Fruit fly (Drosophila melanogaster): ENCODE results near the gene RpL13.

Gene RpL13

DNA sequence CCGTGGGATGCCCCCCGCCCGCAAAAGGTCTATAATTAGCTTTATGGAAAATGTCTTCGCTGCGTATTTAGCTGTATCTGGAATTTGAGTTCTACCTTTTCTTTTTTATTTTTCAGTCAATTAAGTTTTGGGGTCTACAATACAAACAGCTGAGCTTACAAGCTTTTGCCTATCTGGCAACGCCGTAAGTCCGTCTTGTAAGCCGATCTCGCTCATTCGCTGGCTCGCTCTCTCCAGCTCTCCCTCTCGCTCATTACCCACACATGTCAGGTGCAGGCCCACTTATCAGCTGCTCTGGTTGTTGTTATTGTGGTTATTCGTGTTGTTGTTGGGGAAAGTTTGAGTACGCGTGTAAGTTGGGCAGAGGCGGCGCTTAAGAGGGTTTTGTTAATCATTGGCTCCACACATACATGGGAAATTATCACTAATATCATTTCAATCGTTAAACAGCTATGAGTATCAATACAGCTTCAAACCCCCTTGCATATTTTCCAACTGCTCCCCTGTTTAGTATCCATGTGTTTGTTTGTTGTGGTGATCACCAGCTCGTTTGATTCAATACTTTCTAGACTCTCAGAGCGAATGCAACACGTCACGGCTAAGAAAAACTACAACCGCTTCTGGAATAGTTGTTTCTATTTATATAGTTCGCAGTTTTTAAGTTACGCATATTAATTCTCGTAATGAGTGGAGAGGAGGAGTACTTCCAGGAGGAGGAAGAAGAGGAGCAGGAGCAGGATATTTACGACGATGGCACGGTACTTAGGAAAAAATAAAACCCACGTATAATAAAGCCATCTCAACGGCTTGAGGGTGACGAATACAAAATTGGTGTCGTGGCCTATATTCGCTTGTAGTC lies 42.9 kb downstream of the RpL13 start:
- peak; percentile 99 for TF ChIP-seq CG7101 (tag; optimal IDR thresholded peaks at IDR 0.05)
- TF ChIP-seq CG12768 (GFP tag; optimal IDR thresholded peaks at IDR 0.05): peak; percentile 99
- peak; percentile 99 for TF ChIP-seq CG5204 (GFP tag; optimal IDR thresholded peaks at IDR 0.05)
- TF ChIP-seq kay (GFP tag; ENCODE audit: borderline replicate concordance): peak; percentile 97
- TF ChIP-seq tj (GFP tag; optimal IDR thresholded peaks at IDR 0.05): peak; percentile 80
- TF ChIP-seq bab1 (GFP tag; optimal IDR thresholded peaks at IDR 0.05): peak; percentile 99
- TF ChIP-seq Hr96 (GFP tag; optimal IDR thresholded peaks at IDR 0.05): peak; percentile 99
- TF ChIP-seq Clk (GFP tag; optimal IDR thresholded peaks at IDR 0.05): peak; percentile 98
- peak; percentile 94 for TF ChIP-seq pad (GFP tag; optimal IDR thresholded peaks at IDR 0.05)
- TF ChIP-seq CG1620 (GFP tag; optimal IDR thresholded peaks at IDR 0.05): peak; percentile 98
- no peak for TF ChIP-seq cnc (optimal IDR thresholded peaks at IDR 0.05)
- peak; percentile 98 for TF ChIP-seq Mnt (GFP tag; optimal IDR thresholded peaks at IDR 0.05)
- TF ChIP-seq CG11617 (GFP tag; optimal IDR thresholded peaks at IDR 0.05): peak; percentile 97
- peak; percentile 91 for TF ChIP-seq ovo (GFP tag; optimal IDR thresholded peaks at IDR 0.05)
- peak; percentile 99 for TF ChIP-seq CG33017 (tag; optimal IDR thresholded peaks at IDR 0.05)
- peak; percentile 99 for TF ChIP-seq CG7045 (GFP tag; optimal IDR thresholded peaks at IDR 0.05)
- peak; percentile 98 for TF ChIP-seq Crg-1 (GFP tag; optimal IDR thresholded peaks at IDR 0.05)
- TF ChIP-seq CG14711 (tag; optimal IDR thresholded peaks at IDR 0.05): peak; percentile 96
- TF ChIP-seq toe (GFP tag; optimal IDR thresholded peaks at IDR 0.05): peak; percentile 99
- TF ChIP-seq cic (GFP tag; optimal IDR thresholded peaks at IDR 0.05): peak; percentile 97

DNA sequence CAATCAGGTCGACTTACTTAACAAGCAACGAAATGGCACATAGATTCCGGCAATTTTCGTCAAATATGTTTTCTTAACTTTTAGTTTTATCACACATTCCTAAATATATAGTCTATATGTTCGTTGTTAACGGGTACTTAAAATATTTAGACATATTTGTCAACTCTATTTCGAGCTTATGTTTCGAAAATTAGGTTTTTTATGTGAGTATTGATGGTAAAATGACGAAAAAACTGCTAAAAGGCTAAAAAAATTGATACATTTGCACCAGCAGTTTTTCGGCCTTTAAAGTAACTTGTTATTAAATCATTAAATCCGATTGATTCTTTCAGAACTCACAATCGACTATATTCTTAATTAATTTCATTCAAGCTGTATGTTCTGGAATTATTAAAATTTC lies 50.2 kb downstream of the RpL13 start, which contains the start of gene CG13131:
Gene CG13131 (minus strand): TSS at position 101 of the 400 bp plus-strand sequence.
- TF ChIP-seq CG7101 (tag; optimal IDR thresholded peaks at IDR 0.05): no peak
- no peak for TF ChIP-seq Crg-1 (GFP tag; optimal IDR thresholded peaks at IDR 0.05)
- no peak for TF ChIP-seq CG1620 (GFP tag; optimal IDR thresholded peaks at IDR 0.05)
- no peak for TF ChIP-seq ovo (GFP tag; optimal IDR thresholded peaks at IDR 0.05)
- TF ChIP-seq CG7045 (GFP tag; optimal IDR thresholded peaks at IDR 0.05): no peak
- no peak for TF ChIP-seq toe (GFP tag; optimal IDR thresholded peaks at IDR 0.05)
- TF ChIP-seq Hr96 (GFP tag; optimal IDR thresholded peaks at IDR 0.05): no peak
- no peak for TF ChIP-seq kay (GFP tag; ENCODE audit: borderline replicate concordance)
- no peak for TF ChIP-seq CG11617 (GFP tag; optimal IDR thresholded peaks at IDR 0.05)
- no peak for TF ChIP-seq CG33017 (tag; optimal IDR thresholded peaks at IDR 0.05)
- no peak for TF ChIP-seq Mnt (GFP tag; optimal IDR thresholded peaks at IDR 0.05)
- no peak for TF ChIP-seq tj (GFP tag; optimal IDR thresholded peaks at IDR 0.05)
- no peak for TF ChIP-seq pad (GFP tag; optimal IDR thresholded peaks at IDR 0.05)
- no peak for TF ChIP-seq CG14711 (tag; optimal IDR thresholded peaks at IDR 0.05)
- TF ChIP-seq cnc (optimal IDR thresholded peaks at IDR 0.05): no peak
- TF ChIP-seq bab1 (GFP tag; optimal IDR thresholded peaks at IDR 0.05): no peak
- no peak for TF ChIP-seq CG5204 (GFP tag; optimal IDR thresholded peaks at IDR 0.05)

All from whole organism, adult.